Worm (Caenorhabditis elegans): ENCODE measurements around the gene tra-3.

- no peak for TF ChIP-seq C38D4.7 (GFP tag; optimal IDR thresholded peaks at IDR 0.05)
- TF ChIP-seq hlh-13 (GFP tag; optimal IDR thresholded peaks at IDR 0.05): no peak
- no peak for TF ChIP-seq pat-9 (tag; optimal IDR thresholded peaks at IDR 0.05)
- TF ChIP-seq pax-1 (tag; optimal IDR thresholded peaks at IDR 0.05): no peak
- no peak for TF ChIP-seq ets-4 (tag; optimal IDR thresholded peaks at IDR 0.05)
Observed at ce11 chrIV:14395531-14395930, 48.5 kb downstream of the tra-3 start.

Data from whole organism, late embryonic.